Worm (Caenorhabditis elegans): ENCODE results near the gene npr-33.

DNA sequence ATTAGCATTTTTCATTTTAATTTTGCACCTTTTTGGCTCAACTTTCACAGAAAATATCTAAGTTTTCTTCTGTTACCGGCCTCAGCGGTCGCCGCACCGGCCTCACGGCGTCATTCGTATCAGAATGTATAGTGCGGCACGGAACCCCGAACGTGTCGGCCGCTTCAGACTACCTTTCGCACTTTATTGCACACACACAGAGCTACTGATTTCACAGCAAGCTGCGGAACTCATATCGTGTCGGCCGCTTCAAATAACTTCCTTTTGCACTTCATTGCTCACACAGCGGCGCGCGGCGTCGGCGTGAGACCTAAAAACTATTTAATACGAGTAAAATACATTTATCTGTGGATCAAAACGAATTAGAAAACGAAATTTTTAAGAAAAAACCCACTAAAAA, 25.9 kb upstream of the npr-33 start:
- no peak for TF ChIP-seq sea-1 (GFP tag; conservative IDR thresholded peaks at IDR 0.05)
- TF ChIP-seq ama-1 (optimal IDR thresholded peaks at IDR 0.05), result no peak
- no peak for TF ChIP-seq ceh-13 (GFP tag; optimal IDR thresholded peaks at IDR 0.05)
- TF ChIP-seq tbx-37 (GFP tag; conservative IDR thresholded peaks at IDR 0.05), result no peak
- no peak for TF ChIP-seq hmg-4 (GFP tag; optimal IDR thresholded peaks at IDR 0.05)
- TF ChIP-seq pes-1 (GFP tag; IDR thresholded peaks at IDR 0.05), result no peak
- no peak for TF ChIP-seq flt-1 (GFP tag; IDR thresholded peaks at IDR 0.05)
